Worm (Caenorhabditis elegans) whole organism, late embryonic: ENCODE data around the gene B0218.7.

ENCODE experiments used
- F13H6.1 ChIP-seq: sonication (generic microtip); optimal IDR thresholded peaks from 2 replicates; lab custom pipeline; 2016; ENCODE audit warnings: missing genetic modification characterization, missing compliant biosample characterization
- ceh-14 ChIP-seq: sonication (generic microtip); optimal IDR thresholded peaks from 2 replicates; lab custom pipeline; 2016; ENCODE audit warnings: missing genotype, missing genetic modification characterization, missing compliant biosample characterization
- elt-2 ChIP-seq: sonication (generic microtip); optimal IDR thresholded peaks from 2 replicates; lab custom pipeline; 2016; ENCODE audit warnings: missing genetic modification reagents, missing genetic modification characterization, missing compliant biosample characterization
- pag-3 ChIP-seq: sonication (generic microtip); optimal IDR thresholded peaks from 2 replicates; lab custom pipeline; 2016; ENCODE audit warnings: missing compliant biosample characterization, missing genetic modification characterization, borderline replicate concordance

- no peak for TF ChIP-seq pag-3 (tag; lab: Kevin White, UChicago)
- no peak for TF ChIP-seq elt-2 (tag; lab: Kevin White, UChicago)
- TF ChIP-seq F13H6.1: no peak
- no peak for TF ChIP-seq ceh-14 (tag; lab: Kevin White, UChicago)
Measured at ce11 chrIV:8206314-8206713, 40.5 kb upstream of the B0218.7 start, which contains the start of gene svh-1.
